Worm (Caenorhabditis elegans) whole organism, early embryonic: Measurements from ENCODE around the gene F32B6.4.
"Not testable (repeated sequence)": the region's sequence is repeated elsewhere in the genome, so short reads cannot be mapped to it uniquely, and the experiment has no call there.

Experiments
- B0310.2 ChIP-seq: sonication (generic microtip); optimal IDR thresholded peaks from 2 replicates; lab custom pipeline; 2016; ENCODE audit warnings: mild to moderate bottlenecking, missing genetic modification characterization, missing compliant biosample characterization
- F13C5.2 ChIP-seq: sonication (generic microtip); optimal IDR thresholded peaks from 2 replicates; lab custom pipeline; 2017; ENCODE audit warnings: mild to moderate bottlenecking, missing genetic modification characterization, inconsistent platforms, missing compliant biosample characterization
- aly-1 ChIP-seq: sonication (generic microtip); optimal IDR thresholded peaks from 2 replicates; lab custom pipeline; 2016; ENCODE audit warnings: missing genetic modification characterization, missing compliant biosample characterization
- ama-1 ChIP-seq: fragments of 150-350 bp; optimal IDR thresholded peaks from 2 replicates; lab custom pipeline; 2014
- ceh-13 ChIP-seq: fragments of 200-800 bp; sonication (Bioruptor generic); optimal IDR thresholded peaks from 2 replicates; lab custom pipeline; 2018; ENCODE audit warnings: mild to moderate bottlenecking, missing genetic modification characterization, missing compliant biosample characterization
- ceh-36 ChIP-seq: sonication (generic microtip); optimal IDR thresholded peaks from 2 replicates; lab custom pipeline; 2016; ENCODE audit warnings: missing genetic modification characterization, inconsistent platforms, missing compliant biosample characterization
- ets-7 ChIP-seq: sonication (generic microtip); optimal IDR thresholded peaks from 2 replicates; lab custom pipeline; 2016; ENCODE audit warnings: missing genotype, missing genetic modification characterization, missing compliant biosample characterization
- flt-1 ChIP-seq: fragments of 200-800 bp; sonication (Bioruptor generic); IDR thresholded peaks from 2 replicates; pipeline ENCODE4 v1.3.6; 2022; ENCODE audit warnings: missing genetic modification characterization, missing compliant biosample characterization
- hmbx-1 ChIP-seq: sonication (generic microtip); optimal IDR thresholded peaks from 2 replicates; lab custom pipeline; 2016; ENCODE audit warnings: mild to moderate bottlenecking, missing genetic modification characterization, missing compliant biosample characterization
- hmg-4 ChIP-seq: fragments of 200-800 bp; sonication (Bioruptor generic); optimal IDR thresholded peaks from 2 replicates; lab custom pipeline; 2018; ENCODE audit warnings: mild to moderate bottlenecking, missing genetic modification characterization, missing compliant biosample characterization
- hnd-1 ChIP-seq: sonication (generic microtip); optimal IDR thresholded peaks from 2 replicates; lab custom pipeline; 2016; ENCODE audit warnings: missing genetic modification characterization, missing compliant biosample characterization
- pes-1 ChIP-seq: fragments of 200-800 bp; sonication (Bioruptor generic); IDR thresholded peaks from 2 replicates; pipeline ENCODE4 v1.3.6; 2022; ENCODE audit warnings: missing genetic modification reagents, missing genetic modification characterization, missing compliant biosample characterization
- scrt-1 ChIP-seq: fragments of 200-800 bp; sonication (Bioruptor generic); IDR thresholded peaks from 2 replicates; pipeline ENCODE4 v1.3.6; 2022; ENCODE audit warnings: missing genetic modification characterization, missing compliant biosample characterization
- sea-1 ChIP-seq: fragments of 200-800 bp; sonication (Bioruptor generic); conservative IDR thresholded peaks from 2 replicates; pipeline ENCODE4 v1.3.6; 2022; ENCODE audit warnings: missing genetic modification characterization, missing compliant biosample characterization
- tbx-11 ChIP-seq: fragments of 200-800 bp; sonication (Bioruptor generic); IDR thresholded peaks from 2 replicates; pipeline ENCODE4 v1.3.6; 2022; ENCODE audit warnings: missing genetic modification characterization, missing compliant biosample characterization
- tbx-37 ChIP-seq: fragments of 200-800 bp; sonication (Bioruptor generic); conservative IDR thresholded peaks from 2 replicates; pipeline ENCODE4 v1.3.6; 2022; ENCODE audit warnings: missing genetic modification reagents, missing genetic modification characterization, missing compliant biosample characterization
- tra-4 ChIP-seq: sonication (generic microtip); optimal IDR thresholded peaks from 2 replicates; lab custom pipeline; 2017; ENCODE audit warnings: missing genetic modification characterization, missing compliant biosample characterization

The F32B6.4 gene

DNA sequence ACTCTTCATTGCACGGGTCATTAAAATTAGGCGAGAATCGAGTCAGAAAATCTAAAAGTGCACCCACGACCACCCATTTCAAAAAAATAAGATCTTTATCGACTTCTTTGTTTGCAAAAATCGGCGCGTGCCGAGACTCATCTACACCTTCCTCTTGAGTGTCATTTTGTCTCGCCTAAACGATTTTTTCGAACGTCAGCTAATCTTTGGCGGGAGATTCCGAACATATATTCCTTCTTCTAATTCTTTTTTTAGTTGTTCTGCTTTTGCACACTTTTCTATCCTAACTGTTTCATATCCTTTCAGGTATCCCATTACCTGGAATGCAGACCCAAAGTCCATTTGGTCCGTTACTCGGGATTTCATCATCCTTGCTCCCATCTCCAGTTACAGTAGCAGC, 24.4 kb upstream of the F32B6.4 start, which contains the start of gene bed-3:
Gene bed-3 (plus strand): TSS at position 301 of the 400 bp plus-strand sequence.
- no peak for TF ChIP-seq hmbx-1 (tag; lab: Kevin White, UChicago)
- no peak for TF ChIP-seq hmg-4
- no peak for TF ChIP-seq ceh-13 (GFP tag; lab: Kevin White, UChicago)
- no peak for TF ChIP-seq tra-4 (tag; lab: Kevin White, UChicago)
- TF ChIP-seq scrt-1 (GFP tag; lab: Robert Waterston, UW) = no peak
- no peak for TF ChIP-seq ama-1 (lab: Kevin White, UChicago)
- TF ChIP-seq ceh-36 (tag; lab: Kevin White, UChicago) = no peak
- no peak for TF ChIP-seq sea-1 (GFP tag; lab: Robert Waterston, UW)
- TF ChIP-seq aly-1 (tag; lab: Kevin White, UChicago) = no peak
- TF ChIP-seq flt-1 (GFP tag; lab: Robert Waterston, UW) = no peak
- TF ChIP-seq F13C5.2 (tag; lab: Kevin White, UChicago) = no peak
- no peak for TF ChIP-seq B0310.2

DNA sequence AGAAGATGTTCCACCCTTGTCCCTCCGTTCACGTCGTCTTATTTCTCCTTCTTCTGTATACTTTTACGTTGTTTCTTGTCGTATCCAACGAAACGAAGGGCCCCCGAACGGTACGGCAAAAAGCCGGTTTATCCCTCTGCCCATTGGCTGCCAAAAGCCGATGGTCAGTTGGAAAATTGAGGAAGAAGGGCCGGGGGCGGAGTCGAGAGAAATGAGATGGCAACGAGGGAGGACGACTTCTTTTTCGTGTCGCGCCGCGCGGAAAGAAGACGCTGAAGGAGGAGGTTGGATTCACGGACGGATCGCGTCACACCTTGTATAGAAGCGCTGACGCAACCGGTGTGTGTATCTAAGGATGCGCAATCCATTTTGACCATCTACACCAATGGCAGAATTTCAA, 23.3 kb upstream of the F32B6.4 start:
- TF ChIP-seq hmg-4 = no peak
- no peak for TF ChIP-seq ceh-13 (GFP tag; lab: Kevin White, UChicago)
- no peak for TF ChIP-seq hnd-1
- TF ChIP-seq flt-1 (GFP tag; lab: Robert Waterston, UW) = no peak
- no peak for TF ChIP-seq ets-7
- TF ChIP-seq B0310.2 = no peak
- no peak for TF ChIP-seq ama-1 (lab: Kevin White, UChicago)
- no peak for TF ChIP-seq aly-1 (tag; lab: Kevin White, UChicago)
- no peak for TF ChIP-seq ceh-36 (tag; lab: Kevin White, UChicago)
- TF ChIP-seq tra-4 (tag; lab: Kevin White, UChicago) = no peak
- TF ChIP-seq scrt-1 (GFP tag; lab: Robert Waterston, UW) = no peak

ce11 chrIV:9913064-9913463, 21.2 kb upstream of the F32B6.4 start:
- TF ChIP-seq hnd-1 = no peak
- no peak for TF ChIP-seq aly-1 (tag; lab: Kevin White, UChicago)

- TF ChIP-seq B0310.2 (no peak), pes-1 (GFP tag; lab: Robert Waterston, UW) (no peak), ama-1 (lab: Kevin White, UChicago) (no peak), scrt-1 (GFP tag; lab: Robert Waterston, UW) (no peak), F13C5.2 (tag; lab: Kevin White, UChicago) (no peak), tra-4 (tag; lab: Kevin White, UChicago) (no peak)
These were observed 11.8 kb upstream of the F32B6.4 start, which contains the start of gene best-13 for ce11 chrIV:9903608-9904007. best-13 (plus strand) TSS chrIV:9903908.

- TF ChIP-seq ama-1 (lab: Kevin White, UChicago) (no peak), tra-4 (tag; lab: Kevin White, UChicago) (no peak), hmbx-1 (tag; lab: Kevin White, UChicago) (no peak), aly-1 (tag; lab: Kevin White, UChicago) (no peak), hmg-4 (no peak), F13C5.2 (tag; lab: Kevin White, UChicago) (no peak), ets-7 (no peak), tbx-37 (GFP tag; lab: Robert Waterston, UW) (no peak), tbx-11 (GFP tag; lab: Robert Waterston, UW) (no peak), hnd-1 (no peak), flt-1 (GFP tag; lab: Robert Waterston, UW) (no peak)
These were observed 7.4 kb upstream of the F32B6.4 start for ce11 chrIV:9899227-9899626.

DNA sequence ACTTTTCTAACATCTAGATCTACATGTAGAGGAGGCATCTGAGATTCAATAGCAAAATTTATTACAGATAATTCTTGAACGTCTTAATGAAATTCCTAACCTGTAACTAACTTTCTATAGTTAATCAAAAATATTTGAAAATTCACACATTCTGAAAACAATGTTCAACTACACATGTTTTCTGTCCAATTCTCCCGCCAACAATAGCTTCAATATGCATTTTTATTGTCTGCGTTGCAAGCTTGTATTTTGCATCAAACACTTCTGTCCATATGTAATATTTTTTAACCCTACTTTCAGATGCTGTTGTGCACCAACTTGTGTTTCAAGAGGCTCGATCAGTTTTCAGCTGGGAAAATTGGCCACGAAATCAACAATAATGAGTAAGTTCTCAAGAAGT, 6.9 kb upstream of the F32B6.4 start, which contains the start of gene tbc-3:
Gene tbc-3 (plus strand): TSS at position 301 of the 400 bp plus-strand sequence.
- TF ChIP-seq hmbx-1 (tag; lab: Kevin White, UChicago) = no peak
- TF ChIP-seq B0310.2 = no peak
- no peak for TF ChIP-seq ets-7
- no peak for TF ChIP-seq sea-1 (GFP tag; lab: Robert Waterston, UW)
- no peak for TF ChIP-seq scrt-1 (GFP tag; lab: Robert Waterston, UW)
- TF ChIP-seq hnd-1 = no peak
- no peak for TF ChIP-seq ceh-13 (GFP tag; lab: Kevin White, UChicago)
- TF ChIP-seq tra-4 (tag; lab: Kevin White, UChicago) = no peak

DNA sequence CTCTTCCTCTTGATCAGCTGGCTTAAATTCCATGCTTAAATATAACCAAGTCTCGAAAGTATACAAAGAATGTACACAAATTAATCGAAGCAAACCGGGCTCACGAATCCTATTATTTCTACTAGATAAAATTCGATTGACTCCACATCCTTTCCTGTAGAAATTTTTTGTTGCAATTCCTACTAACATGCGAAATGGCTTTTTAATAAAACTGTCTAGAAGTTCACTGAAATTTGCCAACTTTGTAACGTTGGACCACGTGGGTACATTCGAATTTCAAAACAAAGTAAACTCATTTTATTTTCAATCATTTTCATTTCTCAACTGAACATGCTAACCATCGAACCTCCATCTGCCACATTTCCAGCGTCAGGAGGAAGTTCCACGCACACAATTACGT, 3.2 kb upstream of the F32B6.4 start, which contains the start of gene ssp-32:
Gene ssp-32 (plus strand): TSS at position 301 of the 400 bp plus-strand sequence.
- TF ChIP-seq hmg-4 = no peak
- no peak for TF ChIP-seq hmbx-1 (tag; lab: Kevin White, UChicago)
- no peak for TF ChIP-seq aly-1 (tag; lab: Kevin White, UChicago)

ce11 chrIV:9894331-9894730, 2.5 kb upstream of the F32B6.4 start, which contains the start of gene msp-77:
msp-77 (plus strand) TSS chrIV:9894631.
- TF ChIP-seq tbx-37 (GFP tag; lab: Robert Waterston, UW); B0310.2; hnd-1: not testable (repeated sequence)

ce11 chrIV:9893649-9894048, 1.8 kb upstream of the F32B6.4 start, which contains the start of gene sss-1:
sss-1 (minus strand) TSS chrIV:9893749.
- TF ChIP-seq ama-1 (lab: Kevin White, UChicago); sea-1 (GFP tag; lab: Robert Waterston, UW); pes-1 (GFP tag; lab: Robert Waterston, UW): not testable (repeated sequence)
